Fruit fly (Drosophila melanogaster): Measurements from ENCODE around the gene Flo2.
A peak's percentile ranks its signal among the peaks of the same experiment; 100 is the strongest.

Flo2 gene

DNA sequence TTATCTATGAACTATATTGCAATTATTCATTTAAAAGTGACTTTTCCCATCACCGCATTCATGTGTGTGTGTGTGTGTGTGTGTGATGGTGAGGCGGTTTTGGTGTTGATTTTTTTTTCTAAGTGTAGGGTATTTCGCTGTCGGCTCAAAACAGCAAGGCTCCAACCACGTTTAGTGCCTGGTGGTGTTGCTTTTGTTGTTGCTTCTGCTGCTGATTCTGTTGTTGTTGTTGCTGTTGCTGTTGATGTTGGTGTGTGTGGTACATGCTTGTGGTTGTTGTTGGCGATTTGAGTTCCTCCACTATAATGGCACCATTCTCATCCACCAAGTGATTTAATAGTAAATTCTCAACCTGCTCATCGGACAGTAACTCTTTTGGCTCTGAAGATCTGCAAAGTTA lies 11.5 kb upstream of the Flo2 start:
- TF ChIP-seq foxo (GFP tag; optimal IDR thresholded peaks at IDR 0.05) (no peak), Dif (GFP tag; optimal IDR thresholded peaks at IDR 0.05; ENCODE audit: partially characterized antibody) (no peak), Dfd (GFP tag; optimal IDR thresholded peaks at IDR 0.05) (peak; percentile 64)

DNA sequence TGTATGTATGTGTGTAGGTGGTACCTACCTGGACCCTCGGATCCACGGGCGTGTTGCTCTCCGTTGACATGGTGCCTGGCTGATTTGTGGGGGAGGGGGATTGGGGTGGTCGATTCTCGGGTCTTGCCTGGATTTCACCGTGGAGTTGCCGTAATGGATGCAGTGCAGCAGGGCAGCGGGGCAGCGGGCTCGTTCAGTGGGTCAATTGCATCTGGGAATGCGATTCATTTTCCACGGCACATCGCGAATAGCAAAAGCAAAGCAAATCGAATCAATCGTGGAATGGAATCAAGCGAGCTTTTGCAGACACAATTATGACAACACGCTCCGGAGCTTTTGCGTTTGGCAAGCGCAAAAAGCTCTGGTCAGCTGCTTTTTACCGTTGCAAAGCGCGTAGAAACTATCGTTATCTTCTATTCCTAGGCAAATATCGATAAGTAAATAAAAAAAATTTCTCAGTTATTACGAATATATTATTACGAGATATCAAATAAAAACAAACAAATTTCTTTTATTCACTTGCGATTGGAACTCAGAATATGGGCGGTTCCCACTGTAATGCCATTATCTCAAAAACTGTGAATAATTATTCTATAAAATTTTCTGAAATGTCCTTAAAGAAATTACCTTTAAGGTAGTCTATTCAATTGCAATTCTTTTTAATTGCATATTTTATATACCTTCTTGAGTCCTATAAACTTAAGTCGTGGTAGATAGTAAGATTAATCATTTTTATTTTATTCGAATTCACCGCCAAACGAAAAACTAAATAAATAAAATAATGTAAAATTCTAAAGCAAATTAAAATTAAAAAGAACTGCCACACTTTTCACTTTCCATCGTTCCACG lies 7.2 kb upstream of the Flo2 start, which contains the start of gene CG14408:
TSS of gene CG14408 (minus strand) at position 321 of the 849 bp plus-strand sequence.
- peak; percentile 61 for TF ChIP-seq woc (GFP tag; optimal IDR thresholded peaks at IDR 0.05)
- TF ChIP-seq pan (optimal IDR thresholded peaks at IDR 0.05) = no peak

DNA sequence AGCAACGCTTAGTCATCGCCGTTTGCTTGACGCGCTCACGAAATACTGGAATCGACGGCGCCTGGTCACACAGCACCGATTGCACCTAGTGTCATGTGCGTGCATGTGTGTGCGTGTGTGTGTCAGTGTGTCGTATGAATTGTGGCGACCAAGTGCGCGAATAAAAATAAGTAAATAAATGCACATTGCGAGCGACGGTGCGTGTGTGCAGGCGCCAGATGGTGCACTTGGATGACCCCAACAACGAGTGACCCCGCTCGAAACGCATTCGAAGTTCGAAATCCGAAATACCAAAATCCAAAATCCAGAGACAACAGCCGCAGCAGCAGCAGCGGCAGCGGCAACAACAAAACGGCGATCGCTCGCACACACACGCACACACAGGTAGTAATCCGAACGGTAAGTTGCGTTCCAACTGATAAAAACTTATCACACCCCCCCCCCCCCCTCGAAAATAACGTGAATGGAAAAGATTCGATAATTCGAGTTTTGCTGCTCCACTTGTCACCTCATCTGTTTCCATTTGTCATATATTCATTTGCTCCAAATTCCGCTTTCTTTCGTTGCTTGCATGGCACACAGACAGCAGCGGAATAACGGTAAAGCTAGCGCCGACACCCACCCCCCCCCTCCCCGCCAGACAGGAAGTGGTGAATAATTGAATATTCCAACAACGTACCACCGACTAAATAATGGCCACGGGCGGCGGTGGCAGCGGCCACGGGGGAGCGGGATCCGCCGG lies 6.4 kb upstream of the Flo2 start, which contains the start of gene CG14411:
TSS of gene CG14411 (plus strand) at position 86 of the 742 bp plus-strand sequence.
- no peak for TF ChIP-seq pan (optimal IDR thresholded peaks at IDR 0.05)
- TF ChIP-seq OdsH (GFP tag; optimal IDR thresholded peaks at IDR 0.05) = peak; percentile 7
- no peak for TF ChIP-seq CrebA (GFP tag; optimal IDR thresholded peaks at IDR 0.05; ENCODE audit: borderline replicate concordance)
- peak; percentile 11 for TF ChIP-seq woc (GFP tag; optimal IDR thresholded peaks at IDR 0.05)

DNA sequence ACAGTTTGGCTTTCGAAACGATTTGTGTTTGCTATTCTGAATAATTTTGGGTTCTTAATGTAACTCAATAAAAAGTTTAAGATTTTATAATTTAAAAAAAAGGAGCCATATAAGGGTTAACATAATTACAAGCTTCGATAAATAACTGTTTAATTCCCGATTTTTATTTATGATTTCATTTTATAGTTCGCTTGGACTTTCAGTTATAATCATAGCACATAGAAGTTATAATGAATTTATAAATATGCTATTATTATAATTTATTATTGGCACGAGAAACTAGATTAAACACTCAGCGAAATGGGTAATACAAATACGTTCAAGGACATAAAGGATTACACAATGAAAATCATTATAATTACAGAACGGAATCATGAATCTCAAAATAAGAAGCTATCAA lies 2.8 kb upstream of the Flo2 start, which contains the start of gene CG14410:
TSS of gene CG14410 (plus strand) at position 301 of the 400 bp plus-strand sequence.
- TF ChIP-seq Sp1 (GFP tag; optimal IDR thresholded peaks at IDR 0.05) = no peak
- no peak for TF ChIP-seq Hr78 (GFP tag; optimal IDR thresholded peaks at IDR 0.05)
- TF ChIP-seq Dfd (GFP tag; optimal IDR thresholded peaks at IDR 0.05) = no peak
- no peak for TF ChIP-seq dl (GFP tag; optimal IDR thresholded peaks at IDR 0.05; ENCODE audit: insufficient read depth in 1 of 2, partially characterized antibody in 2 of 2)
- TF ChIP-seq h (GFP tag; optimal IDR thresholded peaks at IDR 0.05) = no peak
- no peak for TF ChIP-seq rgr (GFP tag; optimal IDR thresholded peaks at IDR 0.05)
- no peak for TF ChIP-seq br (GFP tag; optimal IDR thresholded peaks at IDR 0.05)
- no peak for TF ChIP-seq OdsH (GFP tag; optimal IDR thresholded peaks at IDR 0.05)
- TF ChIP-seq Mio (GFP tag; optimal IDR thresholded peaks at IDR 0.05) = no peak
- TF ChIP-seq N (GFP tag; optimal IDR thresholded peaks at IDR 0.05) = no peak

DNA sequence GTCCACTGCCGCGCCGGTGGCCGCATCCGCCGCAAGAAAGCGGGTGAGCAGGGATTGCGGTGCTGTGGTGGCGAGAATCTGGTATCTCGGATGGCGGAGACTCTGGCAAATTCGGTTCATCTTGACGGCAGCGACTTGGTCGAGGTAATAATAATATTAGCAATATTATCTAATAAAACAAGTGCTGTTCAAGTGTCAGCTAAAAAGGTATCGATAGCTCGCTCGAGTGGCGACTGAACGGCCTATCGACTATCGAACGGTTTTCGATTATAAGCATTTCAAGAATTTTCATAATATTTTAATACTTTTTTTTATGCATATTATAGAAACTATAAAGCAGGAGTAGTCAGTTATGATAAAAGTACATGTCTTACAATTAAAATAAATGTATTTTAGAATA lies 1.2 kb upstream of the Flo2 start, which contains the start of gene Grx5:
TSS of gene Grx5 (minus strand) at position 216 of the 400 bp plus-strand sequence.
- TF ChIP-seq ey (GFP tag; optimal IDR thresholded peaks at IDR 0.05) = no peak

DNA sequence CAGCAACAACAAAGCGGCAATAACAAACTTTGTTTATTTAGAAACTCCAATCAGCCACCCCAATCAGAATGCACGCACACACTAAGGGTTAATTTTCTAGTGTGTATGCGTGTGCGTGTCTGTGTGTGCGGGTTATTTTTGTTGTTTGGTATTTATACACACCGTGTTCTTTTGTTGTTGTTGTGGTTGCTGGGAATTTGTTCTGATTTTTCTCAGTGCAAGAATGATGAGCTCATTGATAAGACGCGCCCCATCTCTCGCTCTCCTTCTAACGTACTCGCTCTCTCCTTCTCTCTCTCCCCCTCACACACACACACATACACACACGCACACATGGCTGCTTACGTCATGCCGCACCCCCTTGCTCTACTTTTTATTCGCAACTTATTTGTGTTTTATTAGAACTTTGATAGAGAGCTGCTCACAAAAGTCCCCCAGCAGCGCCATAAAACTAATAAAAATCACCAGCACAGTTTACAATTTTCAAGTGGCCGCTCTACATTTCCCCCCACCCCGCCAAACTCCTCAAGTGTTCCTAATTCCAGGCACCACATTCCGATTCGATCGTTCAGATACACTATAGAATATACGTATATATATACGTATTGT lies 667 bp downstream of the Flo2 start:
- TF ChIP-seq Vsx2 (GFP tag; optimal IDR thresholded peaks at IDR 0.05; ENCODE audit: partially characterized antibody) (no peak), brk (GFP tag; optimal IDR thresholded peaks at IDR 0.05) (no peak), br (GFP tag; optimal IDR thresholded peaks at IDR 0.05) (no peak), sv (GFP tag; optimal IDR thresholded peaks at IDR 0.05) (no peak), Abd-B (GFP tag; optimal IDR thresholded peaks at IDR 0.05) (no peak), psq (GFP tag; optimal IDR thresholded peaks at IDR 0.05) (peak; percentile 23), sage (GFP tag; optimal IDR thresholded peaks at IDR 0.05) (no peak), tai (GFP tag; optimal IDR thresholded peaks at IDR 0.05) (no peak), Mio (GFP tag; optimal IDR thresholded peaks at IDR 0.05) (no peak), pan (optimal IDR thresholded peaks at IDR 0.05) (no peak), Hnf4 (GFP tag; optimal IDR thresholded peaks at IDR 0.05) (no peak), CrebA (GFP tag; optimal IDR thresholded peaks at IDR 0.05; ENCODE audit: borderline replicate concordance) (no peak), foxo (GFP tag; optimal IDR thresholded peaks at IDR 0.05) (peak in 1 of 2 experiments; percentile 63), jim (GFP tag; optimal IDR thresholded peaks at IDR 0.05) (no peak), HLH106 (tag; optimal IDR thresholded peaks at IDR 0.05) (peak; percentile 54), CG32264 (GFP tag; optimal IDR thresholded peaks at IDR 0.05) (no peak), Dfd (GFP tag; optimal IDR thresholded peaks at IDR 0.05) (no peak), h (GFP tag; optimal IDR thresholded peaks at IDR 0.05) (peak; percentile 47), Rel (GFP tag; optimal IDR thresholded peaks at IDR 0.05) (no peak), Rel (tag; optimal IDR thresholded peaks at IDR 0.05) (peak; percentile 21), dmrt93B (GFP tag; optimal IDR thresholded peaks at IDR 0.05) (no peak), CG9705 (GFP tag; optimal IDR thresholded peaks at IDR 0.05) (no peak), woc (GFP tag; optimal IDR thresholded peaks at IDR 0.05) (peak; percentile 0), Dif (GFP tag; optimal IDR thresholded peaks at IDR 0.05; ENCODE audit: partially characterized antibody) (no peak), OdsH (GFP tag; optimal IDR thresholded peaks at IDR 0.05) (peak; percentile 8), dl (GFP tag; optimal IDR thresholded peaks at IDR 0.05; ENCODE audit: insufficient read depth in 1 of 2, partially characterized antibody in 2 of 2) (no peak), usp (GFP tag; optimal IDR thresholded peaks at IDR 0.05) (no peak), Hr78 (GFP tag; optimal IDR thresholded peaks at IDR 0.05) (no peak), fru (GFP tag; optimal IDR thresholded peaks at IDR 0.05) (peak; percentile 40), Myc (optimal IDR thresholded peaks at IDR 0.05) (no peak)
